Fruit fly (Drosophila melanogaster): ENCODE measurements around the gene spn-A.

spn-A gene

DNA sequence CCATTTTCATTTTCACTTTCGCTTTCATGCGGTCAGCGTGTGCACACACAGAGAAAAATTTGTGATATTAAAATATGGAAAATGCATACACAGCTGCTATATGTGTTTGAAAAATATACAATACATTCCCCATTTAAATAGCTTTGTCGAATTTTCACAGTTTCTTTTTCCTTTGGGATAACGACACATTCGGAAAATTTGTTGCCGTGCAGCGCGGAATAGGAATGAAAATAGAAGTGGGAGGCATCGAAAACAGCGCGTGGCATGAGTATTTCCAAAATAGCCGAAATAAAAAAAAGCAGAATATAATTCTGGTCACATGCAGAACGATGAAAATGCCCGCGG lies 36.8 kb upstream of the spn-A start (continued):
- TF ChIP-seq exex (tag; optimal IDR thresholded peaks at IDR 0.05) (peak; percentile 48), CG6765 (GFP tag; optimal IDR thresholded peaks at IDR 0.05) (peak; percentile 48), zfh2 (GFP tag; optimal IDR thresholded peaks at IDR 0.05) (peak; percentile 84), Oaz (GFP tag; IDR thresholded peaks at IDR 0.05) (peak; percentile 73), HLH4C (GFP tag; IDR thresholded peaks at IDR 0.05; ENCODE audit: partially characterized antibody) (no peak), Dll (GFP tag; IDR thresholded peaks at IDR 0.05; ENCODE audit: partially characterized antibody) (no peak), eve (GFP tag; optimal IDR thresholded peaks at IDR 0.05) (peak in 1 of 2 experiments; percentile 76), CG16779 (GFP tag; IDR thresholded peaks at IDR 0.05) (peak; percentile 80), tio (GFP tag; optimal IDR thresholded peaks at IDR 0.05) (peak; percentile 80), ab (GFP tag; optimal IDR thresholded peaks at IDR 0.05) (peak; percentile 33), Rx (GFP tag; IDR thresholded peaks at IDR 0.05) (peak; percentile 74), MESR4 (GFP tag; optimal IDR thresholded peaks at IDR 0.05) (peak; percentile 14), Asciz (GFP tag; optimal IDR thresholded peaks at IDR 0.05) (peak; percentile 74), CG17328 (GFP tag; IDR thresholded peaks at IDR 0.05) (peak; percentile 83), kah (GFP tag; optimal IDR thresholded peaks at IDR 0.05) (peak; percentile 54), dan (GFP tag; IDR thresholded peaks at IDR 0.05) (no peak), zfh1 (GFP tag; IDR thresholded peaks at IDR 0.05) (peak; percentile 83), CG5180 (GFP tag; optimal IDR thresholded peaks at IDR 0.05) (peak; percentile 62), Side (GFP tag; optimal IDR thresholded peaks at IDR 0.05) (peak; percentile 79), Hand (GFP tag; optimal IDR thresholded peaks at IDR 0.05) (peak; percentile 70), HLHmδ (GFP tag; optimal IDR thresholded peaks at IDR 0.05) (no peak), B-H2 (GFP tag; optimal IDR thresholded peaks at IDR 0.05) (peak; percentile 72), wdn (GFP tag; IDR thresholded peaks at IDR 0.05) (peak; percentile 86), Tbp (GFP tag; optimal IDR thresholded peaks at IDR 0.05) (no peak), CG6654 (GFP tag; optimal IDR thresholded peaks at IDR 0.05) (peak; percentile 55), CG34224 (GFP tag; IDR thresholded peaks at IDR 0.05; ENCODE audit: partially characterized antibody) (no peak), CG6683 (GFP tag; optimal IDR thresholded peaks at IDR 0.05) (peak; percentile 62), sug (tag; optimal IDR thresholded peaks at IDR 0.05) (peak; percentile 77), Kr (GFP tag; optimal IDR thresholded peaks at IDR 0.05) (no peak), Doc3 (GFP tag; IDR thresholded peaks at IDR 0.05; ENCODE audit: partially characterized antibody) (no peak), Lim3 (GFP tag; IDR thresholded peaks at IDR 0.05) (no peak), Hmr (GFP tag; optimal IDR thresholded peaks at IDR 0.05) (peak; percentile 89), toy (GFP tag; IDR thresholded peaks at IDR 0.05) (peak; percentile 53; the same call in 1 of the 2 replicates), gce (GFP tag; IDR thresholded peaks at IDR 0.05) (peak; percentile 90), CG11085 (GFP tag; IDR thresholded peaks at IDR 0.05) (peak; percentile 83), sens (GFP tag) (peak; percentile 95), CG6254 (GFP tag; optimal IDR thresholded peaks at IDR 0.05) (peak; percentile 75), CG3847 (GFP tag; IDR thresholded peaks at IDR 0.05) (peak; percentile 87), eyg (GFP tag; optimal IDR thresholded peaks at IDR 0.05) (peak; percentile 84), CG11247 (GFP tag; IDR thresholded peaks at IDR 0.05) (peak; percentile 87), CG4730 (GFP tag; IDR thresholded peaks at IDR 0.05) (peak; percentile 75), Hmx (GFP tag; optimal IDR thresholded peaks at IDR 0.05) (peak; percentile 26), tx (GFP tag; optimal IDR thresholded peaks at IDR 0.05) (peak; percentile 83), Nf-YB (GFP tag; optimal IDR thresholded peaks at IDR 0.05) (peak; percentile 58), HmgZ (tag; optimal IDR thresholded peaks at IDR 0.05) (peak; percentile 79), ssp (GFP tag; IDR thresholded peaks at IDR 0.05) (peak; percentile 76), ara (GFP tag; IDR thresholded peaks at IDR 0.05) (peak; percentile 85), Dad (GFP tag; optimal IDR thresholded peaks at IDR 0.05) (peak; percentile 88), Blimp-1 (GFP tag; optimal IDR thresholded peaks at IDR 0.05) (peak; percentile 99), ap (GFP tag; IDR thresholded peaks at IDR 0.05) (peak; percentile 78), CG9437 (GFP tag; optimal IDR thresholded peaks at IDR 0.05) (peak; percentile 61), dysf (GFP tag; IDR thresholded peaks at IDR 0.05) (peak; percentile 91)
